Worm (Caenorhabditis elegans) whole organism, young adult: ENCODE measurements around the gene T25D10.4.

ENCODE experiments used
- athp-1 ChIP-seq: sonication (generic microtip); optimal IDR thresholded peaks from 2 replicates; lab custom pipeline; 2017; ENCODE audit warnings: mild to moderate bottlenecking, missing genetic modification characterization, missing compliant biosample characterization
- lin-40 ChIP-seq: sonication (generic microtip); optimal IDR thresholded peaks from 2 replicates; lab custom pipeline; 2016; ENCODE audit warnings: missing genetic modification characterization, mild to moderate bottlenecking, missing compliant biosample characterization, missing genotype, missing genetic modification reagents
- nfya-1 ChIP-seq: sonication (generic microtip); optimal IDR thresholded peaks from 2 replicates; lab custom pipeline; 2017; ENCODE audit warnings: antibody characterized with exemption, missing compliant biosample characterization, missing genetic modification characterization, borderline replicate concordance; ENCODE audit not compliant: insufficient read depth

- TF ChIP-seq lin-40 (tag; lab: Kevin White, UChicago) (peak; percentile 12), nfya-1 (no peak), athp-1 (tag; lab: Kevin White, UChicago) (no peak)
Measured at ce11 chrII:6413788-6414187, 3.7 kb upstream of the T25D10.4 start.
